Worm (Caenorhabditis elegans) whole organism, L2 larva: Measurements from ENCODE around the gene F54D12.8.

Experiments
- C34F6.9 ChIP-seq: fragments of 150-350 bp; optimal IDR thresholded peaks from 2 replicates; lab custom pipeline; 2014; ENCODE audit warnings: missing biosample characterization, missing genetic modification characterization
- F13H6.1 ChIP-seq: sonication (generic microtip); optimal IDR thresholded peaks from 2 replicates; lab custom pipeline; 2016; ENCODE audit warnings: missing genetic modification characterization, missing compliant biosample characterization
- R02D3.7 ChIP-seq: fragments of 150-350 bp; optimal IDR thresholded peaks from 2 replicates; lab custom pipeline; 2014; ENCODE audit warnings: missing biosample characterization, missing genetic modification characterization
- alr-1 ChIP-seq: fragments of 150-350 bp; optimal IDR thresholded peaks from 2 replicates; lab custom pipeline; 2014; ENCODE audit warnings: missing biosample characterization, missing genetic modification characterization
- aly-2 ChIP-seq: fragments of 150-350 bp; optimal IDR thresholded peaks from 2 replicates; lab custom pipeline; 2014; ENCODE audit warnings: missing biosample characterization, missing genetic modification characterization
- ceh-16 ChIP-seq: fragments of 150-350 bp; optimal IDR thresholded peaks from 2 replicates; lab custom pipeline; 2014; ENCODE audit warnings: missing biosample characterization, missing genetic modification characterization
- ceh-82 ChIP-seq: fragments of 150-350 bp; optimal IDR thresholded peaks from 2 replicates; lab custom pipeline; 2014; ENCODE audit warnings: missing biosample characterization, missing genetic modification characterization
- dmd-4 ChIP-seq: sonication (generic microtip); optimal IDR thresholded peaks from 2 replicates; lab custom pipeline; 2017; ENCODE audit warnings: missing biosample characterization, missing genetic modification characterization
- elt-1 ChIP-seq: fragments of 150-350 bp; optimal IDR thresholded peaks from 2 replicates; lab custom pipeline; 2014; ENCODE audit warnings: missing biosample characterization, missing genetic modification characterization
- elt-3 ChIP-seq: sonication (generic microtip); optimal IDR thresholded peaks from 2 replicates; lab custom pipeline; 2017; ENCODE audit warnings: missing biosample characterization, missing genetic modification characterization
- gmeb-1 ChIP-seq: fragments of 150-350 bp; optimal IDR thresholded peaks from 2 replicates; lab custom pipeline; 2014; ENCODE audit warnings: missing biosample characterization, missing genetic modification characterization
- lin-11 ChIP-seq: fragments of 150-350 bp; sonication (generic microtip); optimal IDR thresholded peaks from 2 replicates; lab custom pipeline; 2014; ENCODE audit warnings: missing biosample characterization, missing genetic modification characterization, inconsistent platforms, mixed read lengths
- lin-39 ChIP-seq: fragments of 150-350 bp; optimal IDR thresholded peaks from 2 replicates; lab custom pipeline; 2014; ENCODE audit warnings: missing biosample characterization, missing genetic modification reagents, missing genetic modification characterization
- lsy-2 ChIP-seq, 2 experiments: fragments of 150-350 bp in 1 of 2; sonication (generic microtip) in 1 of 2; optimal IDR thresholded peaks; 2 replicates each; lab custom pipeline; 2014 to 2017; ENCODE audit warnings: missing biosample characterization in 2 of 2, missing genetic modification characterization in 2 of 2
- mab-5 ChIP-seq: fragments of 150-350 bp; optimal IDR thresholded peaks from 2 replicates; lab custom pipeline; 2014; ENCODE audit warnings: missing biosample characterization, missing genetic modification characterization
- mbf-1 ChIP-seq: sonication (generic microtip); optimal IDR thresholded peaks from 2 replicates; lab custom pipeline; 2017; ENCODE audit warnings: missing biosample characterization, missing genetic modification characterization
- mdl-1 ChIP-seq, 2 experiments: fragments of 150-350 bp in 1 of 2; sonication (generic microtip) in 1 of 2; optimal IDR thresholded peaks; 2 replicates each; lab custom pipeline; 2017; ENCODE audit warnings: missing biosample characterization in 2 of 2, missing genetic modification characterization in 2 of 2
- nhr-10 ChIP-seq: sonication (generic microtip); optimal IDR thresholded peaks from 2 replicates; lab custom pipeline; 2017; ENCODE audit warnings: missing biosample characterization, missing genetic modification characterization
- nhr-11 ChIP-seq: fragments of 150-350 bp; optimal IDR thresholded peaks from 2 replicates; lab custom pipeline; 2014; ENCODE audit warnings: missing biosample characterization, missing genetic modification characterization
- nhr-12 ChIP-seq: fragments of 150-350 bp; optimal IDR thresholded peaks from 2 replicates; lab custom pipeline; 2014; ENCODE audit warnings: missing biosample characterization, missing genetic modification characterization
- nhr-129 ChIP-seq: fragments of 150-350 bp; optimal IDR thresholded peaks from 2 replicates; lab custom pipeline; 2014; ENCODE audit warnings: missing biosample characterization, missing genetic modification characterization
- nhr-21 ChIP-seq: fragments of 150-350 bp; optimal IDR thresholded peaks from 2 replicates; lab custom pipeline; 2014; ENCODE audit warnings: missing biosample characterization, missing genetic modification characterization
- nhr-25 ChIP-seq: fragments of 150-350 bp; sonication (generic microtip); optimal IDR thresholded peaks from 3 replicates; lab custom pipeline; 2014; ENCODE audit warnings: missing biosample characterization, missing genetic modification characterization
- nhr-6 ChIP-seq: fragments of 150-350 bp; optimal IDR thresholded peaks from 2 replicates; lab custom pipeline; 2014; ENCODE audit warnings: missing biosample characterization, missing genetic modification characterization
- nhr-77 ChIP-seq: fragments of 150-350 bp; optimal IDR thresholded peaks from 2 replicates; lab custom pipeline; 2014; ENCODE audit warnings: missing biosample characterization, missing genetic modification characterization
- peb-1 ChIP-seq: fragments of 150-350 bp; optimal IDR thresholded peaks from 2 replicates; lab custom pipeline; 2014; ENCODE audit warnings: missing biosample characterization, missing genetic modification characterization
- sem-4 ChIP-seq: fragments of 150-350 bp; optimal IDR thresholded peaks from 2 replicates; lab custom pipeline; 2014; ENCODE audit warnings: missing biosample characterization, missing genetic modification reagents, missing genetic modification characterization
- skn-1 ChIP-seq: sonication (generic microtip); optimal IDR thresholded peaks from 2 replicates; lab custom pipeline; 2017; ENCODE audit warnings: missing biosample characterization, missing genetic modification characterization
- sma-3 ChIP-seq: sonication (generic microtip); optimal IDR thresholded peaks from 2 replicates; lab custom pipeline; 2016; ENCODE audit warnings: missing genetic modification reagents, missing genetic modification characterization, missing compliant biosample characterization
- sma-9 ChIP-seq, 2 experiments: fragments of 150-350 bp in 1 of 2; sonication (generic microtip) in 1 of 2; optimal IDR thresholded peaks; 2 replicates each; lab custom pipeline; 2014 to 2016; ENCODE audit warnings: missing genetic modification characterization in 2 of 2, mild to moderate bottlenecking in 1 of 2, missing biosample characterization in 1 of 2, missing compliant biosample characterization in 1 of 2, missing genetic modification reagents in 1 of 2, moderate library complexity in 1 of 2
- snpc-4 ChIP-seq: fragments of 150-350 bp; optimal IDR thresholded peaks from 2 replicates; lab custom pipeline; 2014; ENCODE audit warnings: missing biosample characterization, missing genetic modification characterization
- unc-55 ChIP-seq: fragments of 150-350 bp; sonication (generic microtip); optimal IDR thresholded peaks from 3 replicates; lab custom pipeline; 2014; ENCODE audit warnings: missing biosample characterization, missing genetic modification reagents, missing genetic modification characterization
- zag-1 ChIP-seq: fragments of 150-350 bp; optimal IDR thresholded peaks from 2 replicates; lab custom pipeline; 2014; ENCODE audit warnings: missing biosample characterization, missing genetic modification characterization
- ztf-1 ChIP-seq: fragments of 200-800 bp; sonication (Bioruptor generic); conservative IDR thresholded peaks from 2 replicates; pipeline ENCODE4 v1.3.6; 2022; ENCODE audit warnings: missing genetic modification characterization, missing compliant biosample characterization
- ztf-4 ChIP-seq: fragments of 150-350 bp; optimal IDR thresholded peaks from 2 replicates; lab custom pipeline; 2014; ENCODE audit warnings: missing biosample characterization, missing genetic modification characterization

The F54D12.8 gene

ce11 chrII:1403056-1403455, 5.2 kb upstream of the F54D12.8 start, which contains the start of the genes Y51H7C.41 and cogc-4:
Gene Y51H7C.41 (plus strand): TSS chrII:1403321.
Gene cogc-4 (plus strand): TSS chrII:1403441.
- TF ChIP-seq nhr-12 (tag; lab: Kevin White, UChicago) (no peak), sem-4 (tag; lab: Kevin White, UChicago) (no peak), aly-2 (tag; lab: Kevin White, UChicago) (no peak), nhr-21 (tag; lab: Kevin White, UChicago) (no peak), elt-3 (no peak), lsy-2 (tag; optimal IDR thresholded peaks at IDR 0.05; lab: Kevin White, UChicago) (no peak), skn-1 (tag; lab: Kevin White, UChicago) (no peak), nhr-77 (no peak), nhr-10 (tag; lab: Kevin White, UChicago) (no peak), mbf-1 (tag; lab: Kevin White, UChicago) (no peak), ztf-4 (tag; lab: Kevin White, UChicago) (no peak), lin-39 (tag; lab: Kevin White, UChicago) (no peak), snpc-4 (tag; lab: Kevin White, UChicago) (no peak), ztf-1 (GFP tag; lab: Robert Waterston, UW) (no peak), F13H6.1 (no peak), gmeb-1 (no peak), elt-1 (no peak)
- TF ChIP-seq, all 48 proteins: peak for 0

DNA sequence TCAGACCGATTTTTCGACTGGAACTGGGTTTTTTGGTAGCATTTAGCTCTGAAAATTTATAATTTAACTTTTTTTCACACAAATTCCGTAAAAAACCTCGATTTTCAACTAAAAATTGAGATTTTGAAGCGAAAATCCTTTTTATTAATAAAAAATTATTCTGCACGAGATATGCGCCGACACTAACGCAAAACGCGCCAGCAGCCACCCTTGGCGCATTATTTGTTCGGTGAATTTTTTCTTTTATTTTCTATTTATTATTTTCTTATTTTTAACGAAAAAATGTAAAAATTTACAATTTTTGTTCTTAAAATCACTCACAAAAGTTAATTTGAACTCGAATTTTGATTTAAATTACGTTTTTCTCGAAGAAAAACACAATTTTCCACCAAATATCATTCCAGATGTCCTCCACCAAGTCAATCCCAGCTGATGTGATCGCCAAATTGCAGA, 4.4 kb upstream of the F54D12.8 start, which contains the start of gene Y51H7C.7:
TSS of gene Y51H7C.7 (plus strand) at position 403 of the 453 bp plus-strand sequence.
- peak; percentile 23 for TF ChIP-seq sma-9 (GFP tag; optimal IDR thresholded peaks at IDR 0.05; lab: Kevin White, UChicago)
- no peak for TF ChIP-seq sma-9 (tag; optimal IDR thresholded peaks at IDR 0.05; lab: Kevin White, UChicago)
- TF ChIP-seq mab-5 (tag; lab: Kevin White, UChicago) = peak; percentile 44
- peak in 1 of 2 experiments; percentile 75 for TF ChIP-seq lsy-2 (tag; optimal IDR thresholded peaks at IDR 0.05; lab: Kevin White, UChicago)
- TF ChIP-seq nhr-11 (tag; lab: Kevin White, UChicago) = no peak
- no peak for TF ChIP-seq zag-1 (tag; lab: Kevin White, UChicago)
- peak; percentile 72 for TF ChIP-seq unc-55 (GFP tag; lab: Kevin White, UChicago)
- TF ChIP-seq C34F6.9 = peak; percentile 70
- TF ChIP-seq nhr-6 (tag; lab: Kevin White, UChicago) = no peak
- TF ChIP-seq F13H6.1 = peak; percentile 46
- peak; percentile 80 for TF ChIP-seq gmeb-1
- peak; percentile 8 for TF ChIP-seq snpc-4 (tag; lab: Kevin White, UChicago)
- no peak for TF ChIP-seq mdl-1 (tag; optimal IDR thresholded peaks at IDR 0.05; lab: Kevin White, UChicago)
- no peak for TF ChIP-seq peb-1 (tag; lab: Kevin White, UChicago)
- peak; percentile 7 for TF ChIP-seq sma-3

DNA sequence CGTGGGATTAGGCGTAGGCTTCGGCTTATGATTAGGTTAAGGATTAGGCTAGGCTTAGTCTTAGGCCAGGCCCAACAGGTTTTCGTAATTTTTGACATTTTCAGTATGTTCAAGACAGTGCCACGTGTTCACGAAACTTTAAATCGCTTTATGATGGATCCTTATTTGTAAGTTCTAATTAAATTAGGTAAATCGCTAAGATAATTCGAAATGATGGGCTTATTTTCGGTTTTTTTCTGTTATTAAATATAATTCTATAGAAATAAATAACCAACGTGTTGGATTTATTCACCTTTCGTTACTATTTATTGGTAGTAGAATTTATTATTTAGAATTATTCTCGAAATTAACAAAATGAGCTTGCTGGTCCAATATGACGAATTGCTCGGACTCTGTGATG, 3.6 kb upstream of the F54D12.8 start, which contains the start of gene Y51H7C.8:
TSS of gene Y51H7C.8 (plus strand) at position 301 of the 400 bp plus-strand sequence.
- TF ChIP-seq dmd-4 (tag; lab: Kevin White, UChicago) = no peak
- TF ChIP-seq unc-55 (GFP tag; lab: Kevin White, UChicago) = no peak
- TF ChIP-seq nhr-21 (tag; lab: Kevin White, UChicago) = no peak
- TF ChIP-seq snpc-4 (tag; lab: Kevin White, UChicago) = no peak
- TF ChIP-seq ztf-1 (GFP tag; lab: Robert Waterston, UW) = no peak
- TF ChIP-seq nhr-11 (tag; lab: Kevin White, UChicago) = no peak
- TF ChIP-seq ceh-82 (tag; lab: Kevin White, UChicago) = no peak
- no peak for TF ChIP-seq lin-11 (tag; lab: Kevin White, UChicago)
- no peak for TF ChIP-seq sma-3
- TF ChIP-seq skn-1 (tag; lab: Kevin White, UChicago) = no peak
- no peak for TF ChIP-seq nhr-129 (tag; lab: Kevin White, UChicago)
- no peak for TF ChIP-seq nhr-25 (tag; lab: Kevin White, UChicago)
- TF ChIP-seq R02D3.7 (tag; lab: Kevin White, UChicago) = no peak
- TF ChIP-seq mbf-1 (tag; lab: Kevin White, UChicago) = no peak
- no peak for TF ChIP-seq mdl-1 (tag; optimal IDR thresholded peaks at IDR 0.05; lab: Kevin White, UChicago)

DNA sequence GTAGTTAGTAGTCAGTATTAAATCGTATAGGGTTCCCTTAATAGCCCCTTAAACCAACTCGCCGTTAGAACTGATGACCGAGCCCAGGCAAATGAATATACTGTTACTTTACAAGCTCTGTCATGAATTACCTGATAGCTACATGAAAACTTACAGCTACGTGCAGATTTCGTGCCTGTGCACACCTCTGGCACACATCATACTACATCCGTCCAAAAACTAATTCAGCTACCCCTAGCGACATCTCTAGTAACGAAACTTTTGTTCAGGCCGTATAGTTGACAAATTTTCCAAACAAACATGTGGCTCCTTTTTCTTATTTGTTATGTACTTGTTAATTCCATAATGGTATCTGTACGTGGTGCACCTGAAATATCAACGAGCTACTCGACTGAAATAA, 2.3 kb upstream of the F54D12.8 start, which contains the start of gene F54D12.1:
TSS of gene F54D12.1 (plus strand) at position 301 of the 400 bp plus-strand sequence.
- TF ChIP-seq ceh-16 (tag; lab: Kevin White, UChicago) (no peak), mab-5 (tag; lab: Kevin White, UChicago) (no peak), alr-1 (tag; lab: Kevin White, UChicago) (no peak)
- TF ChIP-seq, all 48 proteins: peak for 0
